Fruit fly (Drosophila melanogaster): ENCODE measurements around the gene Mettl14.

Mettl14 gene

dm6 chr2L:8270916-8271315 lies 37.3 kb upstream of the Mettl14 start (continued):
- TF ChIP-seq Vsx1 (GFP tag; optimal IDR thresholded peaks at IDR 0.05) (no peak), z (GFP tag; IDR thresholded peaks at IDR 0.05) (no peak), CG6689 (GFP tag; IDR thresholded peaks at IDR 0.05) (no peak), Taf1 (GFP tag; IDR thresholded peaks at IDR 0.05) (no peak), CG14667 (GFP tag; IDR thresholded peaks at IDR 0.05) (no peak), CG17186 (GFP tag; optimal IDR thresholded peaks at IDR 0.05) (no peak), ttk (GFP tag; IDR thresholded peaks at IDR 0.05) (0 out of 2 replicates have a peak, but pooled peaks have one; percentile 24), sna (GFP tag; IDR thresholded peaks at IDR 0.05; ENCODE audit: partially characterized antibody) (no peak)

DNA sequence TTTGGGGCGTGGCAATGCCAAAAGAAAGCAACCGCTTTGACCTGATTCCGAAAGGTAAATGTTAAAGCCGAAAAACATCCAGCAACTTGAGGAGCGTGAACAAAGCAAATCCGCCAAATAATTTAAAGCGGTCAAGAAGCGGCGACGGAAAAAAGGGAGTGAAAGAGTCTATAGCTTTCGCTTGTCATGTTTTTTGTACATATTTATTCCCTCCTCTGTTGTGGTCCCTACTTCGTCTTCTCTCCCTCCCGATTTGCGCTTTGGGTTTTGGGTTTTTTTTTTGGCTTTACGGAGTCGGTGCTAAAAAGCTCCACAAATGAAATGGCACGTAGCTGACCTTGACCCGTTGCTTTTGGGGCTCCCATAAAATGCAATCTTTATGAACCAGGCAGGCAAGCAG lies 34.1 kb upstream of the Mettl14 start:
- TF ChIP-seq pnt (GFP tag; optimal IDR thresholded peaks at IDR 0.05) (no peak), CG12299 (tag; optimal IDR thresholded peaks at IDR 0.05) (no peak), zf30C (GFP tag; optimal IDR thresholded peaks at IDR 0.05) (no peak), Sox100B (GFP tag; optimal IDR thresholded peaks at IDR 0.05) (no peak), Blimp-1 (GFP tag; optimal IDR thresholded peaks at IDR 0.05) (peak; percentile 5), CG10565 (GFP tag; optimal IDR thresholded peaks at IDR 0.05) (no peak), mam (GFP tag; optimal IDR thresholded peaks at IDR 0.05) (no peak)

- TF ChIP-seq Awh (GFP tag; IDR thresholded peaks at IDR 0.05) (0 out of 2 replicates have a peak, but pooled peaks have one; percentile 35), CG5953 (GFP tag; IDR thresholded peaks at IDR 0.05) (no peak; the same call in 1 of the 2 replicates), Nf-YB (GFP tag; optimal IDR thresholded peaks at IDR 0.05) (peak; percentile 55), onecut (GFP tag; IDR thresholded peaks at IDR 0.05) (peak; percentile 47), CG8478 (optimal IDR thresholded peaks at IDR 0.05) (no peak), CG15696 (tag; optimal IDR thresholded peaks at IDR 0.05) (peak; percentile 84), ttk (GFP tag; IDR thresholded peaks at IDR 0.05) (0 out of 2 replicates have a peak, but pooled peaks have one; percentile 27), trem (tag; optimal IDR thresholded peaks at IDR 0.05) (peak; percentile 80), CG10543 (GFP tag; optimal IDR thresholded peaks at IDR 0.05) (no peak), CG2875 (GFP tag; optimal IDR thresholded peaks at IDR 0.05) (peak; percentile 65), CG6683 (GFP tag; optimal IDR thresholded peaks at IDR 0.05) (peak; percentile 8), CG13424 (tag; optimal IDR thresholded peaks at IDR 0.05) (peak; percentile 64), NC2β (GFP tag; optimal IDR thresholded peaks at IDR 0.05) (peak; percentile 35), vvl (GFP tag; IDR thresholded peaks at IDR 0.05) (peak; percentile 79), Dp (GFP tag; optimal IDR thresholded peaks at IDR 0.05) (no peak), sd (tag; optimal IDR thresholded peaks at IDR 0.05) (peak; percentile 27), CG18619 (GFP tag; optimal IDR thresholded peaks at IDR 0.05) (peak; percentile 40), CG30403 (GFP tag; optimal IDR thresholded peaks at IDR 0.05) (peak; percentile 70), Hmr (GFP tag; optimal IDR thresholded peaks at IDR 0.05) (peak; percentile 50), CG17802 (tag; optimal IDR thresholded peaks at IDR 0.05) (peak; percentile 29), jigr1 (GFP tag; IDR thresholded peaks at IDR 0.05) (no peak), peb (GFP tag; IDR thresholded peaks at IDR 0.05) (peak; percentile 28; the same call in 1 of the 2 replicates), schlank (tag; optimal IDR thresholded peaks at IDR 0.05) (no peak), pho (GFP tag; optimal IDR thresholded peaks at IDR 0.05) (peak; percentile 7), maf-S (GFP tag; optimal IDR thresholded peaks at IDR 0.05) (no peak), CG7745 (tag; optimal IDR thresholded peaks at IDR 0.05) (peak; percentile 49), E2f1 (GFP tag; IDR thresholded peaks at IDR 0.05) (peak; percentile 37; the same call in 1 of the 2 replicates), bigmax (GFP tag; optimal IDR thresholded peaks at IDR 0.05) (no peak), lola (GFP tag; optimal IDR thresholded peaks at IDR 0.05) (peak in 1 of 3 experiments; percentile 82), Bdp1 (GFP tag; optimal IDR thresholded peaks at IDR 0.05) (no peak), Oaz (GFP tag; IDR thresholded peaks at IDR 0.05) (0 out of 2 replicates have a peak, but pooled peaks have one; percentile 24), sc (optimal IDR thresholded peaks at IDR 0.05) (no peak), sc (GFP tag; optimal IDR thresholded peaks at IDR 0.05) (peak; percentile 46)
Measured at dm6 chr2L:8274958-8275584, 33.2 kb upstream of the Mettl14 start.
